Worm (Caenorhabditis elegans): ENCODE measurements around the gene T28F3.9.

T28F3.9 gene

DNA sequence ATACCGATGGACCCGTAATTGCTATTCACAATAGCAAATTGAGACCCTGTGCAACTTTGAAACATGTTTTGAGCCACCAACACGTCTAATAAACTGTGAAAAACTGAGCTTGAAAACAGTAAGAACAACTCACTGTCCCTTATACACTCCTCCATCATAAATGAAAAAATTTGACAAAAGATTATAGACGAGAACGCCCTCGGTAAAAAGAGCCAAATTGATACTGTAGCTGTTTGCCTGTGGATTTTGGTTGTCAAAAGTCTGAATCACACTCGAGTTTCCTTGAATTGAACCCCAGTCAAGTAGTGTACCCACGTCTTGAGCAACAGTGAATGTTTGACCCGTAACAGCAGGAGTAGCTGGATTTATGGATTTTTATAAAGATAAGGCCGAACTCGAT, 32.7 kb downstream of the T28F3.9 start:
- no peak for TF ChIP-seq nhr-232 (tag; optimal IDR thresholded peaks at IDR 0.05)
- TF ChIP-seq pax-1 (tag; optimal IDR thresholded peaks at IDR 0.05), result no peak

DNA sequence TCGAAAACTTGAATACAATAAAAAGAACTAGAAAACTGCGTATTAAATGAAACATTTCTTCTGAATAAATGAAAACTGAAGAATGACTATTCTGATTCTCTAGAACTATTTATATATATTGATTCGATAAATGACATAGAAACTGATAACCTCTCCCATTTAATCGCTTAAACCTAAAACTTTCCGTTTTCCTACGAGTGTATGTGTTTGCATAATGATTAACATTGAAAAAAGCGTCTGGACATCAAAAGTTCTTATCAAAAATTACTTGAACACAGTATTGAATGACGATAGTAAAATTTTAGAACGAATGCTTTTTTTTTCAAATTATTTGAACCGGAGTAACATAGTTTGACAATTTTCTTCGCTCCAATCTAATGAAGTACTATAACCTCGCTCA, 33.9 kb downstream of the T28F3.9 start, which contains the start of gene C49C3.9:
C49C3.9 (minus strand) TSS at position 136 of the 400 bp plus-strand sequence.
- TF ChIP-seq unc-3 (GFP tag; conservative IDR thresholded peaks at IDR 0.05), result no peak
- TF ChIP-seq unc-3 (tag; optimal IDR thresholded peaks at IDR 0.05), result no peak
- no peak for TF ChIP-seq ceh-18 (tag; optimal IDR thresholded peaks at IDR 0.05)
- no peak for TF ChIP-seq ceh-31 (tag; optimal IDR thresholded peaks at IDR 0.05)
- no peak for TF ChIP-seq nhr-11 (tag; optimal IDR thresholded peaks at IDR 0.05)
- TF ChIP-seq lin-11 (tag; optimal IDR thresholded peaks at IDR 0.05), result no peak
- no peak for TF ChIP-seq nfya-1 (tag; optimal IDR thresholded peaks at IDR 0.05)
- no peak for TF ChIP-seq ceh-34 (tag; optimal IDR thresholded peaks at IDR 0.05)

DNA sequence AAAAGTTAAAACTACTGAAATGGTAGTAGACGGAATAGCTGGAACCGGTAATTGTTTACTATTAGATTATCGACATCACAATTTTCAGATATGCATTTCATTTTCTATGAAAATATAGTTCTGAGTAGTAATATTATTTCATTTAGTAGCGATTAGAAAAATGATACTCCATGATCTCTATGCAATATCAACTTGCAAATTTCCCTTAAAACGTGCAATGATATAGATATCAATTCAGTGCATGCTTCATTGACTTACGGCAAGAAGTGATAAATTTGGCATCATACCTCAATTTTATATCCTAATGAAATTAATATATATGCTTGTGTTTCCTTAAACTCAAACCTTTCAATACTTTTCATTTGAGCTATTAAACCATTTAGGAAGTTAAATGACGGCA, 34.4 kb downstream of the T28F3.9 start, which contains the start of gene C49C3.21:
C49C3.21 (plus strand) TSS at position 301 of the 400 bp plus-strand sequence.
- no peak for TF ChIP-seq hlh-6 (tag; optimal IDR thresholded peaks at IDR 0.05)
- no peak for TF ChIP-seq ceh-14 (tag; optimal IDR thresholded peaks at IDR 0.05)
- TF ChIP-seq syd-9 (tag; optimal IDR thresholded peaks at IDR 0.05), result no peak
- TF ChIP-seq gmeb-2 (tag; optimal IDR thresholded peaks at IDR 0.05), result no peak
- no peak for TF ChIP-seq ceh-31 (tag; optimal IDR thresholded peaks at IDR 0.05)
- no peak for TF ChIP-seq madf-2 (tag; optimal IDR thresholded peaks at IDR 0.05)
- no peak for TF ChIP-seq nfya-1 (tag; optimal IDR thresholded peaks at IDR 0.05)
- no peak for TF ChIP-seq pha-4 (tag; optimal IDR thresholded peaks at IDR 0.05)

DNA sequence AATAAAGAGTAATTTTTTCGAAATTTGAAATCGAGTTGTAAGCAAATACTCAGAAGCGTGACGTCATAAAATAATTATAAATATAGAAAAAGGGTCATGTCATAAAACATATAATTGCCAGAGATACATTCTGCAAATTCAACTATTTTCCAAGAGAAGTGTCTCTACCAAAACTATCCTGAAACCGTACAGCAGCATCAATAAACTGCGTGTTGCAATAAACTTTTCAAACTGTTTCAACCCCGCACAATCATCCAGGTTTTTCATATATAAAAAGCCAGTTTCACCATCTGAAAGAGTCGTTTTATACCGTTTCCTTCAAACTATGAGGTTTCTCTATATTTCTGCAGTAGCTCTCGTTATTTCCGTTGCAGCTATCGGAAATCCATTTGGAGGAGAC, 35.2 kb downstream of the T28F3.9 start, which contains the start of gene C49C3.11:
C49C3.11 (plus strand) TSS at position 301 of the 400 bp plus-strand sequence.
- TF ChIP-seq madf-2 (tag; optimal IDR thresholded peaks at IDR 0.05), result no peak
- no peak for TF ChIP-seq tbx-2 (tag; optimal IDR thresholded peaks at IDR 0.05)
- no peak for TF ChIP-seq ceh-19 (GFP tag; optimal IDR thresholded peaks at IDR 0.05)
- TF ChIP-seq pax-1 (tag; optimal IDR thresholded peaks at IDR 0.05), result no peak
- TF ChIP-seq ztf-16 (tag; optimal IDR thresholded peaks at IDR 0.05), result no peak
- no peak for TF ChIP-seq sdc-2 (tag; optimal IDR thresholded peaks at IDR 0.05)
- no peak for TF ChIP-seq sox-2 (GFP tag; IDR thresholded peaks at IDR 0.05)
- no peak for TF ChIP-seq hlh-8 (tag; optimal IDR thresholded peaks at IDR 0.05)
- TF ChIP-seq ceh-31 (tag; optimal IDR thresholded peaks at IDR 0.05), result no peak
- no peak for TF ChIP-seq ceh-9 (tag; optimal IDR thresholded peaks at IDR 0.05)
- no peak for TF ChIP-seq nhr-232 (tag; optimal IDR thresholded peaks at IDR 0.05)
- TF ChIP-seq unc-3 (GFP tag; conservative IDR thresholded peaks at IDR 0.05), result no peak
- TF ChIP-seq unc-3 (tag; optimal IDR thresholded peaks at IDR 0.05), result no peak
- no peak for TF ChIP-seq ceh-45 (GFP tag; IDR thresholded peaks at IDR 0.05)
- no peak for TF ChIP-seq lin-11 (tag; optimal IDR thresholded peaks at IDR 0.05)

DNA sequence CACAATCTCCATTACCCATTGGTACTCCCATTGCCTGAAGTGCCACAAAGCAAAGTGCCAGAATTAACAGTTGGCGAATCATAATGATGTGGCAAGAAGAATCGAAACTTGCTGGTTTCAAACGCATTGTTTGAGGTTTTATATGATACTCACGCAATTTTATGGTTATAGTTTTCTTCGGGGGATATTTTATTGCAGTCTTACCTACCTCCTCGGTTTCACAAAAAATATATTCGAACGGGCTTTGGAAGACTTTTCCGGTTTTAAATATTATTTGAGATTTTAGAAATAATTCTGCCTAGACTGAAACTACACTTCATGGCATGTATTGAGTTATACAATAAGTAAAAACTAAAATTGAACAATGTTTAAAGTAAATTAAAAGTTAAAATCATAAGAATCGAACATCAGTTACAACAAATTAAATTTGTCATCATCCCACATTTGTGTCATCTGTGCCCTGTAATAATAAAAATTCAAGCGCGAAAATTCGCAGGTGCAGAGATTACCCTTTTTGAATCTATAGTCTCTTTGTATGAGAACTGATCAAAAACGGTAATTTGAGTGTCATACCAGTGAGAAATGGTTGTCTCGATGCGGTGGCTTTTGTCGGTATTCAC, 38.4 kb downstream of the T28F3.9 start, which contains the start of the genes clec-197 and clec-198:
clec-197 (minus strand) TSS at position 101 of the 620 bp plus-strand sequence.
clec-198 (plus strand) TSS at position 570 of the 620 bp plus-strand sequence.
- TF ChIP-seq zip-5 (tag; optimal IDR thresholded peaks at IDR 0.05) (no peak), mec-3 (tag; optimal IDR thresholded peaks at IDR 0.05; ENCODE audit: borderline replicate concordance) (no peak)

DNA sequence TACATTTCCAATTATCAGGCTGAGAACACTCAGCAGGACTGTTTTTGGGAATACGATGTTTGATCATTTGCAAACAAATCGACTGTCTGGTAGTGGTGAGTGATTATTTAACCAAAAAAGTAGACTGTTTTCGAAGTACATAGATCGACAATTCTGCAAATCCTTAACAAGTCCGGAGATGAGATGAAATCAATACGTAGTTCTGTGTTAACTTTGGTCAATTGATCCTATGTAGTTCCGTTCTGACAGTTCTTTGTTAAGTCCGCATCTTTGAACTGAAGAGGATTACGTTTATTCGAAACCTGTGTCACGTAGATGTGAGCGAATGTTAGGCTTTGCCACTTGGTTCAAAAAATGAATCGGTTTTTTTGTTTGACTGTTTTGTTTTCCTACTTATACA, 43.3 kb downstream of the T28F3.9 start, which contains the start of gene clec-199:
clec-199 (plus strand) TSS at position 301 of the 400 bp plus-strand sequence.
- no peak for TF ChIP-seq T23F11.4 (GFP tag; optimal IDR thresholded peaks at IDR 0.05)
- TF ChIP-seq tbx-7 (tag; optimal IDR thresholded peaks at IDR 0.05), result no peak

DNA sequence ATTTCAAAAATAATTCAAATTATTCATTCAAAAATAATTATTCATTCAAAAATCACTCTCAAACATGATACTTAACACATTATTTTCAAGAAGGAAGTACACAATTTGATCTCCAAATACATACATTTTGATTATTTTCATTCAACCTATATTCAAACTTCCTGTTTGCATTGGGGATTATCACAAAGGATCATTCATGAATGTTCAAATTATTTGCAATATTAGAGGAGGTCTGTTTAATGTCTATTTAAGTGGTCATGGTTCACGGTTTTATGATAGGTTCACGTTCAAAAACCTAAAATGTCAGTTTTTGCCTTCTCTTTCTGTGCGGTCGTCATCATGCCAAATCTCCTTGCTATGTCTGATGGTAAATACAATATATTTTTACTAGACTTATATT, 52.8 kb downstream of the T28F3.9 start, which contains the start of gene clec-202:
clec-202 (plus strand) TSS at position 301 of the 400 bp plus-strand sequence.
- no peak for TF ChIP-seq dmd-4 (tag; optimal IDR thresholded peaks at IDR 0.05; ENCODE audit: borderline replicate concordance)
- TF ChIP-seq K02D7.2 (tag; optimal IDR thresholded peaks at IDR 0.05), result no peak
- TF ChIP-seq Y22D7AL.16 (tag; optimal IDR thresholded peaks at IDR 0.05), result no peak
- TF ChIP-seq ceh-48 (tag; optimal IDR thresholded peaks at IDR 0.05), result no peak
- no peak for TF ChIP-seq lin-11 (tag; optimal IDR thresholded peaks at IDR 0.05)
- TF ChIP-seq pros-1 (tag; optimal IDR thresholded peaks at IDR 0.05), result no peak
- no peak for TF ChIP-seq nhr-232 (tag; optimal IDR thresholded peaks at IDR 0.05)
- no peak for TF ChIP-seq ceh-19 (GFP tag; optimal IDR thresholded peaks at IDR 0.05)
